Fruit fly (Drosophila melanogaster) whole organism, pupa: ENCODE data around the gene Adk2.
A peak's percentile ranks its signal among the peaks of the same experiment; 100 is the strongest.

Experiments
- CG10348 ChIP-seq: fragments of 200-800 bp; sonication (Bioruptor generic); IDR thresholded peaks from 2 replicates; pipeline ENCODE4 v1.3.6; 2022; ENCODE audit warnings: missing biosample characterization, missing genetic modification characterization
- CG12605 ChIP-seq: fragments of 200-800 bp; sonication (Bioruptor generic); IDR thresholded peaks from 2 replicates; pipeline ENCODE4 v1.3.6; 2022; ENCODE audit warnings: missing biosample characterization, missing genetic modification characterization
- CG13204 ChIP-seq: fragments of 200-800 bp; sonication (Bioruptor generic); optimal IDR thresholded peaks from 2 replicates; lab custom pipeline; 2018; ENCODE audit warnings: missing biosample characterization, mild to moderate bottlenecking, missing genetic modification characterization, moderate library complexity
- CG14655 ChIP-seq: fragments of 200-800 bp; sonication (Bioruptor generic); optimal IDR thresholded peaks from 3 replicates; lab custom pipeline; 2017; ENCODE audit warnings: mild to moderate bottlenecking, missing biosample characterization, missing genetic modification reagents, missing genetic modification characterization
- CG15710 ChIP-seq: fragments of 200-800 bp; sonication (Bioruptor generic); optimal IDR thresholded peaks from 2 replicates; lab custom pipeline; 2018; ENCODE audit warnings: missing biosample characterization, mild to moderate bottlenecking, missing genetic modification characterization, moderate library complexity
- CG17806 ChIP-seq: fragments of 200-800 bp; sonication (Bioruptor generic); optimal IDR thresholded peaks from 2 replicates; lab custom pipeline; 2018; ENCODE audit warnings: missing biosample characterization, mild to moderate bottlenecking, missing genetic modification characterization, moderate library complexity
- CG32121 ChIP-seq: fragments of 200-800 bp; sonication (Bioruptor generic); IDR thresholded peaks from 2 replicates; pipeline ENCODE4 v1.3.6; 2022; ENCODE audit warnings: missing biosample characterization, missing genetic modification characterization
- CG34367 ChIP-seq: fragments of 200-800 bp; sonication (Bioruptor generic); optimal IDR thresholded peaks from 2 replicates; lab custom pipeline; 2018; ENCODE audit warnings: missing biosample characterization, mild to moderate bottlenecking, missing genetic modification characterization
- CG4496 ChIP-seq: fragments of 200-800 bp; sonication (Bioruptor generic); IDR thresholded peaks from 3 replicates; pipeline ENCODE4 v1.3.6; 2022; ENCODE audit warnings: missing biosample characterization, missing genetic modification characterization
- CG8159 ChIP-seq: fragments of 200-800 bp; sonication (Bioruptor generic); optimal IDR thresholded peaks from 3 replicates; lab custom pipeline; 2018; ENCODE audit warnings: missing biosample characterization, mild to moderate bottlenecking, missing genetic modification characterization, moderate library complexity
- CG8301 ChIP-seq: fragments of 200-800 bp; sonication (Bioruptor generic); optimal IDR thresholded peaks from 2 replicates; lab custom pipeline; 2018; ENCODE audit warnings: missing biosample characterization, mild to moderate bottlenecking, missing genetic modification characterization
- CG9948 ChIP-seq: fragments of 200-800 bp; sonication (Bioruptor generic); optimal IDR thresholded peaks from 2 replicates; lab custom pipeline; 2018; ENCODE audit warnings: missing biosample characterization, mild to moderate bottlenecking, missing genetic modification characterization, moderate library complexity
- D1 ChIP-seq: fragments of 200-800 bp; sonication (Bioruptor generic); optimal IDR thresholded peaks from 2 replicates; lab custom pipeline; 2018; ENCODE audit warnings: missing biosample characterization, mild to moderate bottlenecking, missing genetic modification characterization, moderate library complexity
- EcR ChIP-seq: fragments of 200-800 bp; sonication (Bioruptor generic); optimal IDR thresholded peaks from 3 replicates; lab custom pipeline; 2019; ENCODE audit warnings: missing biosample characterization, missing genetic modification characterization, mild to moderate bottlenecking, moderate library complexity, missing genetic modification reagents
- Ets98B ChIP-seq: fragments of 200-800 bp; sonication (Bioruptor generic); IDR thresholded peaks from 2 replicates; pipeline ENCODE4 v1.3.6; 2022; ENCODE audit warnings: missing biosample characterization, missing genetic modification characterization
- Pif1A ChIP-seq: fragments of 200-800 bp; sonication (Bioruptor generic); optimal IDR thresholded peaks from 3 replicates; lab custom pipeline; 2016; ENCODE audit warnings: missing biosample characterization, missing genetic modification characterization
- Pif1B ChIP-seq: fragments of 200-800 bp; sonication (Bioruptor generic); optimal IDR thresholded peaks from 3 replicates; lab custom pipeline; 2016; ENCODE audit warnings: missing biosample characterization, missing genetic modification characterization
- Snoo ChIP-seq: fragments of 200-800 bp; sonication (Bioruptor generic); optimal IDR thresholded peaks from 3 replicates; lab custom pipeline; 2017; ENCODE audit warnings: missing biosample characterization, mild to moderate bottlenecking, missing genetic modification characterization, inconsistent platforms
- fd96Ca ChIP-seq: fragments of 200-800 bp; sonication (Bioruptor generic); IDR thresholded peaks from 3 replicates; pipeline ENCODE4 v1.3.6; 2022; ENCODE audit warnings: missing biosample characterization, missing genetic modification characterization
- gl ChIP-seq: fragments of 200-800 bp; sonication (Bioruptor generic); optimal IDR thresholded peaks from 2 replicates; lab custom pipeline; 2018; ENCODE audit warnings: missing biosample characterization, mild to moderate bottlenecking, missing genetic modification characterization
- rn ChIP-seq: fragments of 200-800 bp; sonication (Bioruptor generic); IDR thresholded peaks from 2 replicates; pipeline ENCODE4 v1.3.6; 2022; ENCODE audit warnings: missing biosample characterization, missing genetic modification characterization

Gene Adk2

dm6 chr3L:13033361-13033760 is 10.9 kb upstream of the Adk2 start:
- TF ChIP-seq CG4496, result no peak

DNA sequence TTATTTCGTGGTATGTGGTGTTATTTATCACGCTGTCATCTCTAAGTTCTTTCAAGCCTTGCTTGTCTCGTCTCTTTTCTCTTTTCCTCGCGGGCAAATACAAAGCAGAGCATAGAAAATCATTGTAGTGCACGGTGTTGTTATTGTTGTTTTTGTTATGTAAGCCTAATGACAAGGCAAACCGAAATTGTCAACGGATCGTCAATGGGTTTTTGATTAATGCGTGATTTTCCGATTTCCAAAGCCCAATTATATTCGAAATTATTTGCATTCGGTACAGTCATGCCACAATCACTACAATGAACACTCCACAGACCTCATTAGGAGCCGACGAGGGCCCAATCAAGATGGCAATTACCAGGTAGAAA is 10.4 kb upstream of the Adk2 start:
- TF ChIP-seq Snoo (tag; lab: Kevin White, UChicago), result no peak
- no peak for TF ChIP-seq rn
- no peak for TF ChIP-seq CG34367 (tag; lab: Kevin White, UChicago)
- TF ChIP-seq CG12605 (GFP tag; lab: Robert Waterston, UW), result no peak
- TF ChIP-seq CG9948 (tag; lab: Kevin White, UChicago), result no peak
- no peak for TF ChIP-seq CG8159 (tag; lab: Kevin White, UChicago)
- no peak for TF ChIP-seq EcR (GFP tag; lab: Kevin White, UChicago)
- TF ChIP-seq CG8301, result no peak
- no peak for TF ChIP-seq Ets98B
- TF ChIP-seq Pif1B (GFP tag; lab: Kevin White, UChicago), result no peak
- TF ChIP-seq CG17806 (tag; lab: Kevin White, UChicago), result no peak
- TF ChIP-seq CG14655 (GFP tag; lab: Kevin White, UChicago), result no peak
- TF ChIP-seq CG10348, result no peak
- TF ChIP-seq CG13204, result no peak
- no peak for TF ChIP-seq fd96Ca
- TF ChIP-seq Pif1A (GFP tag; lab: Kevin White, UChicago), result no peak
- no peak for TF ChIP-seq gl (tag; lab: Kevin White, UChicago)

dm6 chr3L:13032085-13032914 is 9.8 kb upstream of the Adk2 start:
- TF ChIP-seq CG8301 (peak; percentile 52), EcR (GFP tag; lab: Kevin White, UChicago) (peak; percentile 97), Ets98B (no peak), Snoo (tag; lab: Kevin White, UChicago) (no peak), CG15710 (tag; lab: Kevin White, UChicago) (peak; percentile 13), D1 (tag; lab: Kevin White, UChicago) (no peak), CG4496 (0 out of 3 replicates have a peak, but pooled peaks have one; percentile 41), CG8159 (tag; lab: Kevin White, UChicago) (peak; percentile 25), Pif1B (GFP tag; lab: Kevin White, UChicago) (no peak), Pif1A (GFP tag; lab: Kevin White, UChicago) (no peak), rn (no peak), fd96Ca (no peak), CG14655 (GFP tag; lab: Kevin White, UChicago) (peak; percentile 69), CG9948 (tag; lab: Kevin White, UChicago) (peak; percentile 11), CG10348 (no peak)

DNA sequence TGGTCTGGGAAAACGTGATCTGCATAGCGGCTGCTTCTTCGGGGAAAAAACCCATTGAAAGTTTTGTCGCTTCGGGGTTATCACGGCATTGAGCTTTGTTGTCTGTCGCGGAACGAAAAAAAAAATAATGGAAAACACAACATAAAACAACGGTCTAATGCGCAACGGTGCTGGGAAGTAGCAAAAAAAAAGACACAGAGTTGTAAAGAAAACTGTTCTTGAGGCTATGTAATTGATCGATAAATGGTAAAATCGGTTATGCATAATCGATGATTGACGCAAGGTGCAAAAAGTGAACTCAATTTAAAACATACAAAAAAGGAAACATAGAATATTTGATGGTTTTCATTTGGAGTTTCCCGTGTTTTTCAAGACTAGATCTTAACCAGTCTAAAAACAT is 8.8 kb upstream of the Adk2 start:
- TF ChIP-seq CG15710 (tag; lab: Kevin White, UChicago) (no peak), CG14655 (GFP tag; lab: Kevin White, UChicago) (no peak), CG32121 (GFP tag; lab: Robert Waterston, UW) (no peak), Ets98B (no peak)

- TF ChIP-seq EcR (GFP tag; lab: Kevin White, UChicago) (no peak), Ets98B (no peak), CG13204 (no peak), Pif1B (GFP tag; lab: Kevin White, UChicago) (peak; percentile 11), CG32121 (GFP tag; lab: Robert Waterston, UW) (no peak), CG17806 (tag; lab: Kevin White, UChicago) (no peak), CG8301 (no peak), CG4496 (no peak), CG34367 (tag; lab: Kevin White, UChicago) (no peak), D1 (tag; lab: Kevin White, UChicago) (no peak), CG8159 (tag; lab: Kevin White, UChicago) (peak; percentile 28), CG10348 (no peak), Pif1A (GFP tag; lab: Kevin White, UChicago) (peak; percentile 35), Snoo (tag; lab: Kevin White, UChicago) (no peak), CG14655 (GFP tag; lab: Kevin White, UChicago) (no peak), CG15710 (tag; lab: Kevin White, UChicago) (peak; percentile 7), rn (no peak), fd96Ca (no peak), gl (tag; lab: Kevin White, UChicago) (no peak), CG12605 (GFP tag; lab: Robert Waterston, UW) (no peak)
- TF ChIP-seq, all 21 proteins: peak for 4
Observed at dm6 chr3L:13030055-13030634, 7.7 kb upstream of the Adk2 start.

DNA sequence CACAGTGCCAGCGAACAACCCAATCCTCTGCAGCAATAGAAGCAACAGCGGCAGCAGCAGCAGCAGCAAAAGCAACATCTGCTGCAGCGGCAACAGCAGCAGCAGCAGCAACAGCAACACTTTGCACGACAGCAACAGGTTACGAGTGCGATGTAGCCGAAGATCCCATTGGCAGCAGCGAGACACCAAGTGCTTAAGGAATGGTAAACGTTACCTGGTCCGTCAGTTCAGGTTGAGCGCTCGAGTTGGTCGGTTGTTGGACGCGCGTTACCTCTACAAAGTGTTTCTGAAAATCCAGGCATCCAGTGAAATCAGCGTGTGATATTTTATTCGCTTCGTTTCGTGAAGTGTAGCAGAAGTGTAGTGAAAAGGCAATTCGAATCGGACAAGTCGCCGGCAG is 6.3 kb upstream of the Adk2 start, which contains the start of gene CG17672:
TSS of gene CG17672 (plus strand) at position 223 of the 400 bp plus-strand sequence.
- TF ChIP-seq Pif1B (GFP tag; lab: Kevin White, UChicago) (no peak), CG34367 (tag; lab: Kevin White, UChicago) (no peak), EcR (GFP tag; lab: Kevin White, UChicago) (no peak), gl (tag; lab: Kevin White, UChicago) (no peak), rn (no peak), CG14655 (GFP tag; lab: Kevin White, UChicago) (no peak), D1 (tag; lab: Kevin White, UChicago) (no peak), CG10348 (no peak), Ets98B (peak; percentile 44; the same call in 1 of the 2 replicates), Snoo (tag; lab: Kevin White, UChicago) (peak; percentile 18), CG12605 (GFP tag; lab: Robert Waterston, UW) (peak; percentile 54; the same call in 1 of the 2 replicates), CG32121 (GFP tag; lab: Robert Waterston, UW) (0 out of 2 replicates have a peak, but pooled peaks have one; percentile 26), CG15710 (tag; lab: Kevin White, UChicago) (no peak), CG13204 (no peak), CG4496 (peak; percentile 58; the same call in 2 of the 3 replicates), CG8301 (no peak), CG8159 (tag; lab: Kevin White, UChicago) (peak; percentile 11), CG17806 (tag; lab: Kevin White, UChicago) (no peak), fd96Ca (no peak), Pif1A (GFP tag; lab: Kevin White, UChicago) (no peak), CG9948 (tag; lab: Kevin White, UChicago) (no peak)
